Worm (Caenorhabditis elegans): ENCODE results near the gene C01G12.5.
A peak's percentile ranks its signal among the peaks of the same experiment; 100 is the strongest.

C01G12.5 gene

DNA sequence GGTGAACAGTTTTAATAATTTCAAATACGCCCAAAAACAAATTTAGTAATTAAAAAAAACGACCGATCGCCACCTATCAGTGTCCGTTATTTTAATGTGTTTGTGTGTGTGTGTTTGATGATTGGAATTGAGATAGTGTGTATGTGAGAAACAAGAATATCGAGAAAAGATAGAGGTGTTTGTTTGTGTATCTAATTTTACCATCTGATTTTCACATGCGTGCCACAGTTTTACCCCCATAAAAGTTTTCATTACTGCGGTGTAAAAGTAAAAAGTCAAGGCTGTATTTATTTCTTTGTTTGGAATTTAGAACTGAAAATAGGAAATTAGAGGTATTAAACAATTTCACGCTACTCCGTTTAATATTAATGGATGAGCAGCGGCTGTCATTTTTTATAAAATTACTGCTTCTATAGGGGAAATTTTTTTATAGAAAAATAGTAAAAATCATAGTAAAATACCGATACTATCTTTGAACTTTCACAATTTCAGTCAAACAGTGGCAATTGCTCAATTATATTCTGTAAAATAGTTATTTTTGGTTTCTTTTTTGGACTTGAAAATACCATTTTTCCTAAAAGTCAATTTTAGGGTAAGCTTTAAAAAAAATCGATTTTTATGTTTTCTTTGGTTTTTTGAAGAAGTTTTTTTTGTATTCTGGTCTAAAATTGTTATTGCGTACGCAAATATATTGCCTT lies 12.8 kb upstream of the C01G12.5 start:
- TF ChIP-seq pbrm-1 (GFP tag; IDR thresholded peaks at IDR 0.05) (0 out of 2 replicates have a peak, but pooled peaks have one; percentile 14), chd-7 (tag; optimal IDR thresholded peaks at IDR 0.05) (peak; percentile 1), atf-7 (tag; optimal IDR thresholded peaks at IDR 0.05) (no peak), nhr-80 (tag; optimal IDR thresholded peaks at IDR 0.05) (peak; percentile 16), ama-1 (optimal IDR thresholded peaks at IDR 0.05) (peak; percentile 36), ama-1 (GFP tag; optimal IDR thresholded peaks at IDR 0.05) (no peak), egl-44 (GFP tag; IDR thresholded peaks at IDR 0.05) (no peak), F39B2.1 (GFP tag; IDR thresholded peaks at IDR 0.05) (no peak), F49E8.2 (tag; optimal IDR thresholded peaks at IDR 0.05; ENCODE audit: insufficient read depth) (no peak), nfyb-1 (GFP tag; IDR thresholded peaks at IDR 0.05) (no peak), F22D6.2 (tag; optimal IDR thresholded peaks at IDR 0.05) (no peak), dpl-1 (GFP tag; optimal IDR thresholded peaks at IDR 0.05) (no peak), ztf-3 (GFP tag; optimal IDR thresholded peaks at IDR 0.05) (peak; percentile 32)

- TF ChIP-seq ama-1 (optimal IDR thresholded peaks at IDR 0.05) (peak; percentile 72), ama-1 (GFP tag; optimal IDR thresholded peaks at IDR 0.05) (no peak), hmg-1.2 (GFP tag; IDR thresholded peaks at IDR 0.05) (peak; percentile 20; the same call in 1 of the 2 replicates), C17E4.6 (GFP tag; IDR thresholded peaks at IDR 0.05) (no peak)
Observed at ce11 chrII:14599284-14599862, 12.1 kb upstream of the C01G12.5 start.

- TF ChIP-seq attf-3 (GFP tag; conservative IDR thresholded peaks at IDR 0.05) (no peak), hmg-1.2 (GFP tag; IDR thresholded peaks at IDR 0.05) (peak; percentile 16; the same call in 1 of the 2 replicates), nfyb-1 (GFP tag; IDR thresholded peaks at IDR 0.05) (peak; percentile 54; the same call in 1 of the 2 replicates), K12H6.12 (tag; optimal IDR thresholded peaks at IDR 0.05) (peak; percentile 30), T26A5.8 (tag; optimal IDR thresholded peaks at IDR 0.05) (no peak), ztf-28 (GFP tag; IDR thresholded peaks at IDR 0.05) (no peak), tlf-1 (GFP tag; optimal IDR thresholded peaks at IDR 0.05) (peak; percentile 29), somi-1 (GFP tag; optimal IDR thresholded peaks at IDR 0.05) (peak; percentile 28), dox-1 (GFP tag; IDR thresholded peaks at IDR 0.05) (no peak), nhr-27 (tag; optimal IDR thresholded peaks at IDR 0.05) (no peak), F55B11.4 (tag; optimal IDR thresholded peaks at IDR 0.05; ENCODE audit: borderline replicate concordance, insufficient read depth) (no peak), nhr-90 (tag; optimal IDR thresholded peaks at IDR 0.05) (no peak), attf-5 (GFP tag; optimal IDR thresholded peaks at IDR 0.05) (peak; percentile 4), gei-17 (GFP tag; optimal IDR thresholded peaks at IDR 0.05) (no peak), dpff-1 (tag; optimal IDR thresholded peaks at IDR 0.05) (no peak), snpc-1.1 (tag; optimal IDR thresholded peaks at IDR 0.05; ENCODE audit: insufficient read depth) (no peak), F57A8.1 (GFP tag; optimal IDR thresholded peaks at IDR 0.05) (no peak), B0261.1 (tag; optimal IDR thresholded peaks at IDR 0.05) (no peak), die-1 (tag; optimal IDR thresholded peaks at IDR 0.05) (no peak), ceh-40 (GFP tag; IDR thresholded peaks at IDR 0.05) (no peak), cebp-1 (GFP tag; IDR thresholded peaks at IDR 0.05) (no peak), cebp-1 (tag; optimal IDR thresholded peaks at IDR 0.05) (peak; percentile 63), B0035.1 (tag; optimal IDR thresholded peaks at IDR 0.05) (no peak), lin-40 (tag; optimal IDR thresholded peaks at IDR 0.05) (no peak), egl-44 (GFP tag; IDR thresholded peaks at IDR 0.05) (no peak), hlh-12 (tag; optimal IDR thresholded peaks at IDR 0.05) (no peak), fkh-3 (tag; optimal IDR thresholded peaks at IDR 0.05) (no peak), ceh-100 (GFP tag; IDR thresholded peaks at IDR 0.05) (no peak), F57C9.4 (tag; optimal IDR thresholded peaks at IDR 0.05) (no peak), ztf-26 (tag; optimal IDR thresholded peaks at IDR 0.05) (peak; percentile 1), Y53G8AR.9 (GFP tag; conservative IDR thresholded peaks at IDR 0.05) (no peak), snpc-3.4 (tag; optimal IDR thresholded peaks at IDR 0.05) (no peak), unc-62 (GFP tag; optimal IDR thresholded peaks at IDR 0.05) (no peak)
Observed at ce11 chrII:14598367-14598766, 11.1 kb upstream of the C01G12.5 start.

Measured in whole organism, young adult.